Fruit fly (Drosophila melanogaster): ENCODE data around the gene bves.

DNA sequence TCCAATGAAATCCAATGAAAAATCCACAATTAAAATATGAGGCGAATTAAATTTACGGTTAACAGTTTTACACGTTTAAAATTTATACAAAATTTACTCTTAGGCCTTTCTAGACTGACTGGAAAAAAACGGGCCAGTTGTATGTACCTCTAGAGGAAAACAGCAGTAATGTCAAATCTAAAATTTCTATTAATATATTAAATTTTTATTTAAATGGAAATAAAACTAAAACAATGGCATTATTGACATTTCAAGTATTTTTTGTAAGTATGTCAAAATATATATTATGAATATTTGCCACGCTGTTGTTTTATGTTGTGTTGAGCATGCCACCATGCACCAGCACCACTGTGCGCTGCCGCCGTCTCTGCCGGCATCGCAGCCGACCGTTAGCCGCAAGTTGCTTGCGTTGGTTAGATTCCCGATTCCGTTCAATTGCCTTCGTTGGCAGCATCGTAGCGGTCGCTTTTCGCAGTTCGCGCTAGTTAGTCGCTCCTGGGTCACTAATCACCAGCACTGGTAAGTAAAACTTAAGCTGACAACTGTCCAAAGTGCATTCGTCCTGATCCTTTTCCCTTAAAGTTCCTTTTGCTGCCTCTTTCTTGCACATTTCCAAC lies 8.8 kb upstream of the bves start, which contains the start of gene Cbs:
- TF ChIP-seq trem (tag; optimal IDR thresholded peaks at IDR 0.05) (no peak), Dll (GFP tag; IDR thresholded peaks at IDR 0.05; ENCODE audit: partially characterized antibody) (no peak), kay (GFP tag; optimal IDR thresholded peaks at IDR 0.05) (no peak), Sry-δ (GFP tag; optimal IDR thresholded peaks at IDR 0.05) (no peak), sqz (GFP tag; optimal IDR thresholded peaks at IDR 0.05) (no peak), CG6689 (GFP tag; IDR thresholded peaks at IDR 0.05) (peak; percentile 75), CG12071 (GFP tag; optimal IDR thresholded peaks at IDR 0.05) (no peak)

All from whole organism, embryonic.